Worm (Caenorhabditis elegans): ENCODE results near the gene npr-38.

- TF ChIP-seq hnd-1 (tag; optimal IDR thresholded peaks at IDR 0.05) (no peak), flt-1 (GFP tag; IDR thresholded peaks at IDR 0.05) (no peak), ama-1 (optimal IDR thresholded peaks at IDR 0.05) (no peak), sea-1 (GFP tag; conservative IDR thresholded peaks at IDR 0.05) (no peak), F13C5.2 (tag; optimal IDR thresholded peaks at IDR 0.05) (no peak), pes-1 (GFP tag; IDR thresholded peaks at IDR 0.05) (no peak), hmbx-1 (tag; optimal IDR thresholded peaks at IDR 0.05) (no peak), B0310.2 (tag; optimal IDR thresholded peaks at IDR 0.05) (no peak), tbx-37 (GFP tag; conservative IDR thresholded peaks at IDR 0.05) (no peak), ceh-13 (GFP tag; optimal IDR thresholded peaks at IDR 0.05) (no peak), ets-7 (tag; optimal IDR thresholded peaks at IDR 0.05) (no peak), scrt-1 (GFP tag; IDR thresholded peaks at IDR 0.05) (no peak)
Measured at ce11 chrX:6338446-6338845, 27.0 kb downstream of the npr-38 start.

All from whole organism, early embryonic.